Worm (Caenorhabditis elegans) whole organism, L2 larva: Measurements from ENCODE around the gene R12B2.3.

ENCODE experiments used
- R02D3.7 ChIP-seq: fragments of 150-350 bp; optimal IDR thresholded peaks from 2 replicates; lab custom pipeline; 2014; ENCODE audit warnings: missing biosample characterization, missing genetic modification characterization
- unc-39 ChIP-seq: fragments of 150-350 bp; optimal IDR thresholded peaks from 2 replicates; lab custom pipeline; 2014; ENCODE audit warnings: missing biosample characterization, missing genetic modification characterization
- zag-1 ChIP-seq: fragments of 150-350 bp; optimal IDR thresholded peaks from 2 replicates; lab custom pipeline; 2014; ENCODE audit warnings: missing biosample characterization, missing genetic modification characterization

DNA sequence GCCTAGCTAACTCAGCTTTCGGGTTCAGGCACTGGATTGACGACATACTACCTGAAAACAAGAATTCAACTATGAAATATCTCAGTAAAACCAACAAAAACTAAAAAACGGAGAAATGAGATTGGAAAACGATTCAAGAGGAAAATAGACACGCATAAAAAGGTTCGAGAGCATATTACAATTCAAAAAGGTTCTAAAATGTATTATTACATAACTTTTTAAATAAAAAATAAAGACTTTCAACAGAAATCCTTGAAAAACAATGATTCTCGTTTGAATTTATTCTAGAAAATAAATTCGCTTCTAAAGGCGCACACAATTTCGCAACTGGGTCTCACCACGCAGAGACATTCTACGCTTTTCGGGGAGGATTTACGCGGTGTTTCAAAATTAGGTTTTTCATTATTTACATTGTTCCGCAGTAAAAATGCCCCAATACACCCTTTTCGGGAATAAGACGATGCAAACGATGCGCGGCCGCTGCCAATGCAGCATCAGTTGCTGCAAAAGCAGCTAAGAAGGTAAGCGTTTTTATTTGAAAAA lies 50.3 kb downstream of the R12B2.3 start, which contains the start of the genes cct-6 and alh-9:
- TF ChIP-seq unc-39 (tag; lab: Kevin White, UChicago): no peak
- TF ChIP-seq R02D3.7 (tag; lab: Kevin White, UChicago): peak; percentile 70
- TF ChIP-seq zag-1 (tag; lab: Kevin White, UChicago): no peak
